Worm (Caenorhabditis elegans) whole organism, young adult: Measurements from ENCODE around the gene nlp-16.

Experiments used
- cebp-2 ChIP-seq: fragments of 200-800 bp; sonication (Bioruptor generic); IDR thresholded peaks from 2 replicates; pipeline ENCODE4 v1.3.6; 2022; ENCODE audit warnings: missing genetic modification characterization, missing compliant biosample characterization
- unc-130 ChIP-seq: sonication (generic microtip); optimal IDR thresholded peaks from 2 replicates; lab custom pipeline; 2016; ENCODE audit warnings: missing genetic modification reagents, missing genetic modification characterization, missing compliant biosample characterization

ce11 chrIV:6298253-6298652 lies 38.6 kb upstream of the nlp-16 start, which contains the start of gene srv-27:
- TF ChIP-seq unc-130 (no peak), cebp-2 (no peak)
